Fruit fly (Drosophila melanogaster) whole organism, prepupa: ENCODE results near the gene Nsun5.

ENCODE experiments used
- Blimp-1 ChIP-seq: fragments of 200-800 bp; sonication (Bioruptor generic); optimal IDR thresholded peaks from 3 replicates; lab custom pipeline; 2017; ENCODE audit warnings: missing biosample characterization, missing genetic modification characterization, mild to moderate bottlenecking, moderate library complexity, missing genetic modification reagents
- CG10631 ChIP-seq: fragments of 200-800 bp; sonication (Bioruptor generic); optimal IDR thresholded peaks from 2 replicates; lab custom pipeline; 2016; ENCODE audit warnings: missing biosample characterization, missing genetic modification characterization
- CG11294 ChIP-seq: fragments of 200-800 bp; sonication (Bioruptor generic); IDR thresholded peaks from 2 replicates; pipeline ENCODE4 v1.3.6; 2022; ENCODE audit warnings: missing biosample characterization, missing genetic modification characterization
- CG11762 ChIP-seq: fragments of 200-800 bp; sonication (Bioruptor generic); optimal IDR thresholded peaks from 3 replicates; lab custom pipeline; 2016; ENCODE audit warnings: missing biosample characterization, missing genetic modification characterization; ENCODE audit not compliant: insufficient read depth
- CG11902 ChIP-seq: fragments of 200-800 bp; sonication (Bioruptor generic); optimal IDR thresholded peaks from 3 replicates; lab custom pipeline; 2016; ENCODE audit warnings: missing biosample characterization, missing genetic modification characterization
- CG15336 ChIP-seq: fragments of 200-800 bp; sonication (Bioruptor generic); IDR thresholded peaks from 2 replicates; pipeline ENCODE4 v1.3.6; 2022; ENCODE audit warnings: missing biosample characterization, missing genetic modification characterization
- CG1621 ChIP-seq: fragments of 200-800 bp; sonication (Bioruptor generic); optimal IDR thresholded peaks from 3 replicates; lab custom pipeline; 2018; ENCODE audit warnings: missing biosample characterization, mild to moderate bottlenecking, missing genetic modification characterization
- CG16779 ChIP-seq: fragments of 200-800 bp; sonication (Bioruptor generic); optimal IDR thresholded peaks from 3 replicates; lab custom pipeline; 2017; ENCODE audit warnings: missing biosample characterization, mild to moderate bottlenecking, missing genetic modification characterization
- CG3032 ChIP-seq: fragments of 200-800 bp; optimal IDR thresholded peaks from 2 replicates; lab custom pipeline; 2019; ENCODE audit warnings: missing biosample characterization, mild to moderate bottlenecking, missing genetic modification characterization, moderate library complexity
- CG32006 ChIP-seq: fragments of 200-800 bp; sonication (Bioruptor generic); optimal IDR thresholded peaks from 3 replicates; lab custom pipeline; 2017; ENCODE audit warnings: missing biosample characterization, mild to moderate bottlenecking, missing genetic modification characterization
- CG34406 ChIP-seq: fragments of 200-800 bp; sonication (Bioruptor generic); optimal IDR thresholded peaks from 3 replicates; lab custom pipeline; 2016; ENCODE audit warnings: missing biosample characterization, missing genetic modification characterization
- CG3919 ChIP-seq: fragments of 200-800 bp; sonication (Bioruptor generic); optimal IDR thresholded peaks from 3 replicates; lab custom pipeline; 2016; ENCODE audit warnings: missing biosample characterization, missing genetic modification characterization
- CG4318 ChIP-seq: fragments of 200-800 bp; sonication (Bioruptor generic); optimal IDR thresholded peaks from 3 replicates; lab custom pipeline; 2017; ENCODE audit warnings: missing biosample characterization, mild to moderate bottlenecking, missing genetic modification characterization
- CG6163 ChIP-seq: fragments of 200-800 bp; sonication (Bioruptor generic); IDR thresholded peaks from 3 replicates; pipeline ENCODE4 v1.3.6; 2022; ENCODE audit warnings: missing biosample characterization, missing genetic modification characterization
- CG6792 ChIP-seq: fragments of 200-800 bp; sonication (Bioruptor generic); optimal IDR thresholded peaks from 3 replicates; lab custom pipeline; 2016; ENCODE audit warnings: missing biosample characterization, missing genetic modification characterization
- CG6808 ChIP-seq: fragments of 200-800 bp; sonication (Bioruptor generic); optimal IDR thresholded peaks from 3 replicates; lab custom pipeline; 2017; ENCODE audit warnings: missing biosample characterization, missing genetic modification characterization, mild to moderate bottlenecking, moderate library complexity, missing genetic modification reagents
- CG6854 ChIP-seq: fragments of 200-800 bp; sonication (Bioruptor generic); optimal IDR thresholded peaks from 2 replicates; lab custom pipeline; 2017; ENCODE audit warnings: missing biosample characterization, mild to moderate bottlenecking, missing genetic modification characterization
- CG7368 ChIP-seq: fragments of 200-800 bp; sonication (Bioruptor generic); optimal IDR thresholded peaks from 3 replicates; lab custom pipeline; 2016; ENCODE audit warnings: missing biosample characterization, missing genetic modification characterization
- CG8319 ChIP-seq: fragments of 200-800 bp; sonication (Bioruptor generic); optimal IDR thresholded peaks from 3 replicates; lab custom pipeline; 2016; ENCODE audit warnings: missing biosample characterization, missing genetic modification characterization
- CG9139 ChIP-seq: fragments of 200-800 bp; sonication (Bioruptor generic); optimal IDR thresholded peaks from 3 replicates; lab custom pipeline; 2017; ENCODE audit warnings: missing biosample characterization, mild to moderate bottlenecking, missing genetic modification characterization
- Eip75B ChIP-seq: fragments of 200-800 bp; sonication (Bioruptor generic); optimal IDR thresholded peaks from 3 replicates; lab custom pipeline; 2016; ENCODE audit warnings: missing biosample characterization, missing genetic modification characterization
- Eip78C ChIP-seq: fragments of 200-800 bp; sonication (Bioruptor generic); peaks from one replicate; lab custom pipeline; 2016; ENCODE audit warnings: missing biosample characterization, missing genetic modification characterization
- Eip93F ChIP-seq: fragments of 200-800 bp; sonication (Bioruptor generic); optimal IDR thresholded peaks from 2 replicates; lab custom pipeline; 2016; ENCODE audit warnings: missing biosample characterization, mild to moderate bottlenecking, missing genetic modification characterization
- Ets21C ChIP-seq: fragments of 200-800 bp; sonication (Bioruptor generic); optimal IDR thresholded peaks from 3 replicates; lab custom pipeline; 2016; ENCODE audit warnings: missing biosample characterization, missing genetic modification characterization
- Ets96B ChIP-seq: fragments of 200-800 bp; optimal IDR thresholded peaks from 2 replicates; lab custom pipeline; 2019; ENCODE audit warnings: missing biosample characterization, mild to moderate bottlenecking, missing genetic modification characterization, moderate library complexity
- Gug ChIP-seq: fragments of 200-800 bp; sonication (Bioruptor generic); IDR thresholded peaks from 2 replicates; pipeline ENCODE4 v1.3.6; 2022; ENCODE audit warnings: missing biosample characterization, missing genetic modification characterization
- Hr38 ChIP-seq: sonication (Bioruptor generic); optimal IDR thresholded peaks from 2 replicates; lab custom pipeline; 2016; ENCODE audit warnings: missing biosample characterization, missing genetic modification characterization
- Hr39 ChIP-seq: fragments of 200-800 bp; sonication (Bioruptor generic); optimal IDR thresholded peaks from 2 replicates; lab custom pipeline; 2016; ENCODE audit warnings: missing biosample characterization, missing genetic modification characterization
- Hr4 ChIP-seq: fragments of 200-800 bp; sonication (Bioruptor generic); optimal IDR thresholded peaks from 3 replicates; lab custom pipeline; 2016; ENCODE audit warnings: missing biosample characterization, missing genetic modification characterization
- Lpt ChIP-seq: fragments of 200-800 bp; sonication (Bioruptor generic); optimal IDR thresholded peaks from 3 replicates; lab custom pipeline; 2016; ENCODE audit warnings: missing biosample characterization, missing genetic modification characterization
- Met ChIP-seq: fragments of 200-800 bp; sonication (Bioruptor generic); optimal IDR thresholded peaks from 3 replicates; lab custom pipeline; 2016; ENCODE audit warnings: missing biosample characterization, missing genetic modification characterization
- OdsH ChIP-seq: fragments of 200-800 bp; sonication (Bioruptor generic); optimal IDR thresholded peaks from 3 replicates; lab custom pipeline; 2016; ENCODE audit warnings: missing biosample characterization, missing genetic modification characterization
- Smox ChIP-seq: fragments of 200-800 bp; sonication (Bioruptor generic); optimal IDR thresholded peaks from 3 replicates; lab custom pipeline; 2016; ENCODE audit warnings: missing biosample characterization, missing genetic modification characterization
- Sox102F ChIP-seq: fragments of 200-800 bp; sonication (Bioruptor generic); optimal IDR thresholded peaks from 2 replicates; lab custom pipeline; 2016; ENCODE audit warnings: missing biosample characterization, mild to moderate bottlenecking, missing genetic modification characterization
- Sox14 ChIP-seq: fragments of 200-800 bp; sonication (Bioruptor generic); optimal IDR thresholded peaks from 3 replicates; lab custom pipeline; 2016; ENCODE audit warnings: missing biosample characterization, missing genetic modification characterization
- Sox15 ChIP-seq: fragments of 200-800 bp; sonication (Bioruptor generic); optimal IDR thresholded peaks from 3 replicates; lab custom pipeline; 2016; ENCODE audit warnings: missing biosample characterization, missing genetic modification characterization
- achi ChIP-seq: fragments of 200-800 bp; sonication (Bioruptor generic); optimal IDR thresholded peaks from 3 replicates; lab custom pipeline; 2016; ENCODE audit warnings: missing biosample characterization, missing genetic modification characterization
- acj6 ChIP-seq: fragments of 200-800 bp; sonication (Bioruptor generic); optimal IDR thresholded peaks from 3 replicates; lab custom pipeline; 2016; ENCODE audit warnings: missing biosample characterization, missing genetic modification characterization
- cyc ChIP-seq: fragments of 200-800 bp; sonication (Bioruptor generic); optimal IDR thresholded peaks from 3 replicates; lab custom pipeline; 2016; ENCODE audit warnings: missing biosample characterization, missing genetic modification characterization
- dac ChIP-seq: fragments of 200-800 bp; sonication (Bioruptor generic); optimal IDR thresholded peaks from 2 replicates; lab custom pipeline; 2017; ENCODE audit warnings: missing biosample characterization, mild to moderate bottlenecking, missing genetic modification characterization
- dsx ChIP-seq: fragments of 200-800 bp; optimal IDR thresholded peaks from 3 replicates; lab custom pipeline; 2019; ENCODE audit warnings: missing biosample characterization, mild to moderate bottlenecking, missing genetic modification characterization, moderate library complexity; ENCODE audit not compliant: poor library complexity, severe bottlenecking
- eg ChIP-seq: fragments of 200-800 bp; sonication (Bioruptor generic); IDR thresholded peaks from 3 replicates; pipeline ENCODE4 v1.3.6; 2022; ENCODE audit warnings: missing biosample characterization, missing genetic modification characterization
- fd59A ChIP-seq: fragments of 200-800 bp; sonication (Bioruptor generic); optimal IDR thresholded peaks from 2 replicates; lab custom pipeline; 2017; ENCODE audit warnings: missing biosample characterization, mild to moderate bottlenecking, missing genetic modification characterization, missing genetic modification reagents
- fd85E ChIP-seq: fragments of 200-800 bp; sonication (Bioruptor generic); optimal IDR thresholded peaks from 3 replicates; lab custom pipeline; 2016; ENCODE audit warnings: missing biosample characterization, missing genetic modification characterization
- fkh ChIP-seq: fragments of 200-800 bp; sonication (Bioruptor generic); optimal IDR thresholded peaks from 3 replicates; lab custom pipeline; 2017; ENCODE audit warnings: missing biosample characterization, mild to moderate bottlenecking, missing genetic modification characterization, moderate library complexity
- pdm3 ChIP-seq: fragments of 200-800 bp; sonication (Bioruptor generic); optimal IDR thresholded peaks from 3 replicates; lab custom pipeline; 2016; ENCODE audit warnings: missing biosample characterization, missing genetic modification characterization
- salr ChIP-seq, 2 experiments: fragments of 200-800 bp; sonication (Bioruptor generic); optimal IDR thresholded peaks; 3 replicates each; lab custom pipeline; 2016 to 2018; ENCODE audit warnings: missing biosample characterization in 2 of 2, missing genetic modification characterization in 2 of 2, mild to moderate bottlenecking in 1 of 2
- ss ChIP-seq, 2 experiments: fragments of 200-800 bp; sonication (Bioruptor generic); optimal IDR thresholded peaks; 2 replicates in 1 of 2; 3 replicates in 1 of 2; lab custom pipeline; 2017 to 2018; ENCODE audit warnings: mild to moderate bottlenecking in 2 of 2, missing biosample characterization in 2 of 2, missing genetic modification characterization in 2 of 2, moderate library complexity in 1 of 2
- svp ChIP-seq: fragments of 200-800 bp; sonication (Bioruptor generic); peaks from one replicate; lab custom pipeline; 2016; ENCODE audit warnings: missing biosample characterization, missing genetic modification characterization
- topi ChIP-seq: fragments of 200-800 bp; sonication (Bioruptor generic); optimal IDR thresholded peaks from 3 replicates; lab custom pipeline; 2016; ENCODE audit warnings: missing biosample characterization, missing genetic modification characterization

Gene Nsun5

dm6 chr3R:19147511-19148239 is 14.4 kb downstream of the Nsun5 start, which contains the start of gene Ppcs:
Gene Ppcs (minus strand): TSS chr3R:19147910.
- 0 out of 2 replicates have a peak, but pooled peaks have one; percentile 17 for TF ChIP-seq Gug (GFP tag; lab: Robert Waterston, UW)
- TF ChIP-seq pdm3, result peak; percentile 65
- TF ChIP-seq CG32006 (GFP tag; lab: Kevin White, UChicago), result peak; percentile 62
- peak; percentile 29 for TF ChIP-seq dac (GFP tag; lab: Kevin White, UChicago)
- TF ChIP-seq Eip93F (GFP tag; lab: Kevin White, UChicago), result peak; percentile 56
- TF ChIP-seq CG8319 (GFP tag; lab: Kevin White, UChicago), result peak; percentile 68
- TF ChIP-seq Met (GFP tag; lab: Kevin White, UChicago), result peak; percentile 60
- TF ChIP-seq acj6, result peak; percentile 50
- no peak for TF ChIP-seq CG11902 (GFP tag; lab: Kevin White, UChicago)
- TF ChIP-seq Blimp-1 (GFP tag; lab: Kevin White, UChicago), result peak; percentile 58
- TF ChIP-seq Hr39 (GFP tag; lab: Kevin White, UChicago), result peak; percentile 55
- TF ChIP-seq dsx (GFP tag; lab: Kevin White, UChicago), result peak; percentile 59
- TF ChIP-seq Ets21C (GFP tag; lab: Kevin White, UChicago), result peak; percentile 41
- peak; percentile 65 for TF ChIP-seq CG10631 (GFP tag; lab: Kevin White, UChicago)
- TF ChIP-seq CG6854 (GFP tag; lab: Kevin White, UChicago), result peak; percentile 96
- peak; percentile 87 for TF ChIP-seq CG1621 (tag; lab: Kevin White, UChicago)
- no peak for TF ChIP-seq CG6792 (GFP tag; lab: Kevin White, UChicago)
- TF ChIP-seq CG15336 (GFP tag; lab: Robert Waterston, UW), result peak; percentile 74
- peak; percentile 62 for TF ChIP-seq Sox14 (GFP tag; lab: Kevin White, UChicago)
- peak; percentile 66 for TF ChIP-seq CG11762 (GFP tag; lab: Kevin White, UChicago)
- peak; percentile 91 for TF ChIP-seq CG16779 (tag; lab: Kevin White, UChicago)
- TF ChIP-seq CG34406 (GFP tag; lab: Kevin White, UChicago), result peak; percentile 40
- peak; percentile 91 for TF ChIP-seq Eip78C (GFP tag; lab: Kevin White, UChicago)
- peak; percentile 71 for TF ChIP-seq eg
- peak; percentile 75 for TF ChIP-seq CG7368 (GFP tag; lab: Kevin White, UChicago)
- TF ChIP-seq CG4318 (GFP tag; lab: Kevin White, UChicago), result no peak
- TF ChIP-seq Sox102F (GFP tag; lab: Kevin White, UChicago), result peak; percentile 56
- TF ChIP-seq OdsH (GFP tag; lab: Kevin White, UChicago), result peak; percentile 59
- TF ChIP-seq CG9139, result peak; percentile 92
- TF ChIP-seq Hr4 (GFP tag; lab: Kevin White, UChicago), result peak; percentile 44
- peak; percentile 7; the same call in 1 of the 2 replicates for TF ChIP-seq CG11294 (GFP tag; lab: Robert Waterston, UW)
- TF ChIP-seq Hr38 (GFP tag; lab: Kevin White, UChicago), result no peak
- TF ChIP-seq Ets96B (tag; lab: Kevin White, UChicago), result peak; percentile 35
- TF ChIP-seq svp (GFP tag; lab: Kevin White, UChicago), result peak; percentile 99
- peak; percentile 58 for TF ChIP-seq Smox (GFP tag; lab: Kevin White, UChicago)
- peak; percentile 94 to 95 for TF ChIP-seq ss (GFP tag; optimal IDR thresholded peaks at IDR 0.05; lab: Kevin White, UChicago)
- TF ChIP-seq CG6808, result peak; percentile 99
- peak; percentile 76 for TF ChIP-seq achi
- peak; percentile 57 for TF ChIP-seq Lpt (GFP tag; lab: Kevin White, UChicago)
- peak; percentile 53 for TF ChIP-seq fd59A (GFP tag; lab: Kevin White, UChicago)
- TF ChIP-seq fkh (GFP tag; lab: Kevin White, UChicago), result peak; percentile 51
- TF ChIP-seq CG3032, result peak; percentile 38
- no peak for TF ChIP-seq Sox15
- peak; percentile 63; the same call in 2 of the 3 replicates for TF ChIP-seq CG6163 (GFP tag; lab: Robert Waterston, UW)
- peak; percentile 69 for TF ChIP-seq Eip75B
- peak in 1 of 2 experiments; percentile 74 for TF ChIP-seq salr (GFP tag; optimal IDR thresholded peaks at IDR 0.05; lab: Kevin White, UChicago)
- TF ChIP-seq CG3919, result peak; percentile 84
- peak; percentile 57 for TF ChIP-seq cyc (GFP tag; lab: Kevin White, UChicago)
- TF ChIP-seq fd85E (GFP tag; lab: Kevin White, UChicago), result peak; percentile 77
- peak; percentile 73 for TF ChIP-seq topi (GFP tag; lab: Kevin White, UChicago)
